Worm (Caenorhabditis elegans): Measurements from ENCODE around the gene C06C6.7.

DNA sequence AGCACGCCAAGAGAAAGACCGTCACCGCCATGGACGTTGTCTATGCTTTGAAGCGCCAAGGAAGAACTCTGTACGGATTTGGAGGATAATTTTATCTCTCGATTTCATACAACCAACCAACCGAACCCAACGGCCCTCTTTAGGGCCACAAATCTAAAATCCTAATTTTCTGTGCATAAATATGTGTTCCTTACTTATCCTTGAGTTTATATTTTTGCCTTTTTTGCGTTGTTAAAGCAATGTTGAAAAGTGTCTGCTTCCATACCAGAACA is 50.7 kb downstream of the C06C6.7 start:
- no peak for TF ChIP-seq isw-1 (GFP tag; IDR thresholded peaks at IDR 0.05)
- TF ChIP-seq jun-1 (tag; optimal IDR thresholded peaks at IDR 0.05), result no peak
